Fruit fly (Drosophila melanogaster) whole organism, prepupa: ENCODE measurements around the gene Mondo.

Experiments
- CG16779 ChIP-seq: fragments of 200-800 bp; sonication (Bioruptor generic); optimal IDR thresholded peaks from 3 replicates; lab custom pipeline; 2017; ENCODE audit warnings: missing biosample characterization, mild to moderate bottlenecking, missing genetic modification characterization
- CG3032 ChIP-seq: fragments of 200-800 bp; optimal IDR thresholded peaks from 2 replicates; lab custom pipeline; 2019; ENCODE audit warnings: missing biosample characterization, mild to moderate bottlenecking, missing genetic modification characterization, moderate library complexity
- CG6163 ChIP-seq: fragments of 200-800 bp; sonication (Bioruptor generic); IDR thresholded peaks from 3 replicates; pipeline ENCODE4 v1.3.6; 2022; ENCODE audit warnings: missing biosample characterization, missing genetic modification characterization
- Hr39 ChIP-seq: fragments of 200-800 bp; sonication (Bioruptor generic); optimal IDR thresholded peaks from 2 replicates; lab custom pipeline; 2016; ENCODE audit warnings: missing biosample characterization, missing genetic modification characterization
- Lpt ChIP-seq: fragments of 200-800 bp; sonication (Bioruptor generic); optimal IDR thresholded peaks from 3 replicates; lab custom pipeline; 2016; ENCODE audit warnings: missing biosample characterization, missing genetic modification characterization
- Met ChIP-seq: fragments of 200-800 bp; sonication (Bioruptor generic); optimal IDR thresholded peaks from 3 replicates; lab custom pipeline; 2016; ENCODE audit warnings: missing biosample characterization, missing genetic modification characterization
- Smox ChIP-seq: fragments of 200-800 bp; sonication (Bioruptor generic); optimal IDR thresholded peaks from 3 replicates; lab custom pipeline; 2016; ENCODE audit warnings: missing biosample characterization, missing genetic modification characterization
- Sox15 ChIP-seq: fragments of 200-800 bp; sonication (Bioruptor generic); optimal IDR thresholded peaks from 3 replicates; lab custom pipeline; 2016; ENCODE audit warnings: missing biosample characterization, missing genetic modification characterization
- achi ChIP-seq: fragments of 200-800 bp; sonication (Bioruptor generic); optimal IDR thresholded peaks from 3 replicates; lab custom pipeline; 2016; ENCODE audit warnings: missing biosample characterization, missing genetic modification characterization
- cyc ChIP-seq: fragments of 200-800 bp; sonication (Bioruptor generic); optimal IDR thresholded peaks from 3 replicates; lab custom pipeline; 2016; ENCODE audit warnings: missing biosample characterization, missing genetic modification characterization
- dac ChIP-seq: fragments of 200-800 bp; sonication (Bioruptor generic); optimal IDR thresholded peaks from 2 replicates; lab custom pipeline; 2017; ENCODE audit warnings: missing biosample characterization, mild to moderate bottlenecking, missing genetic modification characterization
- topi ChIP-seq: fragments of 200-800 bp; sonication (Bioruptor generic); optimal IDR thresholded peaks from 3 replicates; lab custom pipeline; 2016; ENCODE audit warnings: missing biosample characterization, missing genetic modification characterization
- vri ChIP-seq: fragments of 200-800 bp; sonication (Bioruptor generic); optimal IDR thresholded peaks from 3 replicates; lab custom pipeline; 2016; ENCODE audit warnings: missing biosample characterization, mild to moderate bottlenecking, missing genetic modification characterization

dm6 chr2L:21330823-21331222 is 21.0 kb upstream of the Mondo start:
- TF ChIP-seq Lpt (GFP tag; lab: Kevin White, UChicago) (no peak), vri (GFP tag; lab: Kevin White, UChicago) (no peak), Met (GFP tag; lab: Kevin White, UChicago) (no peak), Hr39 (GFP tag; lab: Kevin White, UChicago) (no peak), CG6163 (GFP tag; lab: Robert Waterston, UW) (no peak), topi (GFP tag; lab: Kevin White, UChicago) (no peak), cyc (GFP tag; lab: Kevin White, UChicago) (no peak), CG16779 (tag; lab: Kevin White, UChicago) (no peak), CG3032 (no peak), Sox15 (GFP tag; lab: Kevin White, UChicago) (no peak), achi (GFP tag; lab: Kevin White, UChicago) (no peak), Smox (GFP tag; lab: Kevin White, UChicago) (no peak), dac (GFP tag; lab: Kevin White, UChicago) (no peak)
